Fruit fly (Drosophila melanogaster) S2 (cell line): Measurements from ENCODE around the gene CG33108.

Experiments
- CG8478 ChIP-seq: fragments of >200 bp; optimal IDR thresholded peaks from 2 replicates; lab custom pipeline; 2018
- CTCF ChIP-seq, 2 experiments: fragments of >200 bp; optimal IDR thresholded peaks; 2 replicates each; lab custom pipeline; 2018

- TF ChIP-seq CG8478, result no peak
- no peak for TF ChIP-seq CTCF (optimal IDR thresholded peaks at IDR 0.05; lab: Kevin White, UChicago)
Observed at dm6 chr3R:23947002-23947401, 48.5 kb upstream of the CG33108 start.
